Fruit fly (Drosophila melanogaster) whole organism, wandering third instar larva: ENCODE measurements around the gene mRpL9.

ENCODE experiments used
- Hnf4 ChIP-seq: fragments of 200-800 bp; sonication (Bioruptor generic); optimal IDR thresholded peaks from 2 replicates; lab custom pipeline; 2016; ENCODE audit warnings: missing biosample characterization, mild to moderate bottlenecking, missing genetic modification characterization
- dmrt93B ChIP-seq: fragments of 200-800 bp; sonication (Bioruptor generic); optimal IDR thresholded peaks from 2 replicates; lab custom pipeline; 2018; ENCODE audit warnings: missing biosample characterization, mild to moderate bottlenecking, missing genetic modification characterization
- dsf ChIP-seq: sonication (Bioruptor generic); optimal IDR thresholded peaks from 2 replicates; lab custom pipeline; 2016; ENCODE audit warnings: missing biosample characterization, missing genetic modification characterization, borderline replicate concordance
- h ChIP-seq: fragments of 200-800 bp; sonication (Bioruptor generic); optimal IDR thresholded peaks from 3 replicates; lab custom pipeline; 2016; ENCODE audit warnings: missing biosample characterization, mild to moderate bottlenecking, missing genetic modification characterization
- lola ChIP-seq: fragments of >200 bp; optimal IDR thresholded peaks from 2 replicates; lab custom pipeline; 2017; ENCODE audit warnings: missing biosample characterization, missing genetic modification characterization
- pan ChIP-seq: fragments of >200 bp; optimal IDR thresholded peaks from 2 replicates; lab custom pipeline; 2017

- no peak for TF ChIP-seq dsf (GFP tag; lab: Kevin White, UChicago)
- TF ChIP-seq Hnf4 (GFP tag; lab: Kevin White, UChicago) = no peak
- no peak for TF ChIP-seq h
- TF ChIP-seq pan (lab: Kevin White, UChicago) = no peak
- no peak for TF ChIP-seq lola (GFP tag; lab: Kevin White, UChicago)
- no peak for TF ChIP-seq dmrt93B
Measured at dm6 chr3R:15288802-15289201, 41.7 kb upstream of the mRpL9 start.
